Worm (Caenorhabditis elegans) whole organism, L1 larva: ENCODE measurements around the gene C46F9.5.

ENCODE experiments used
- blmp-1 ChIP-seq: fragments of 150-350 bp; optimal IDR thresholded peaks from 2 replicates; lab custom pipeline; 2014; ENCODE audit warnings: missing biosample characterization, missing genetic modification characterization
- ceh-63 ChIP-seq: fragments of 200-800 bp; sonication (Bioruptor generic); optimal IDR thresholded peaks from 2 replicates; lab custom pipeline; 2018; ENCODE audit warnings: mild to moderate bottlenecking, missing genetic modification characterization, missing compliant biosample characterization
- elt-2 ChIP-seq: sonication (generic microtip); optimal IDR thresholded peaks from 2 replicates; lab custom pipeline; 2016; ENCODE audit warnings: missing genetic modification characterization, mild to moderate bottlenecking, inconsistent platforms, missing compliant biosample characterization, missing genetic modification reagents
- mdl-1 ChIP-seq, 2 experiments: fragments of 150-350 bp; optimal IDR thresholded peaks; 2 replicates each; lab custom pipeline; 2014 to 2017; ENCODE audit warnings: missing biosample characterization in 2 of 2, missing genetic modification characterization in 2 of 2, inconsistent platforms in 1 of 2
- nhr-28 ChIP-seq: fragments of 150-350 bp; optimal IDR thresholded peaks from 2 replicates; lab custom pipeline; 2014; ENCODE audit warnings: missing biosample characterization, missing genetic modification characterization
- pax-3 ChIP-seq: fragments of 200-800 bp; sonication (Bioruptor generic); optimal IDR thresholded peaks from 2 replicates; lab custom pipeline; 2018; ENCODE audit warnings: mild to moderate bottlenecking, missing genetic modification characterization, moderate library complexity, missing compliant biosample characterization
- tbx-2 ChIP-seq: sonication (generic microtip); optimal IDR thresholded peaks from 2 replicates; lab custom pipeline; 2016; ENCODE audit warnings: missing genetic modification characterization, missing compliant biosample characterization

- TF ChIP-seq nhr-28 (tag; lab: Kevin White, UChicago), result no peak
- no peak for TF ChIP-seq blmp-1 (tag; lab: Kevin White, UChicago)
- no peak for TF ChIP-seq pax-3 (tag; lab: Kevin White, UChicago)
- no peak for TF ChIP-seq mdl-1 (tag; optimal IDR thresholded peaks at IDR 0.05; lab: Kevin White, UChicago)
- no peak for TF ChIP-seq ceh-63 (GFP tag; lab: Kevin White, UChicago)
- TF ChIP-seq elt-2 (tag; lab: Kevin White, UChicago), result no peak
- no peak for TF ChIP-seq tbx-2 (tag; lab: Kevin White, UChicago)
Measured at ce11 chrII:1899934-1900333, 4.6 kb downstream of the C46F9.5 start, which contains the start of gene math-24.
